Worm (Caenorhabditis elegans) whole organism, L2 larva: ENCODE measurements around the gene dsl-7.

Experiments used
- F13H6.1 ChIP-seq: sonication (generic microtip); optimal IDR thresholded peaks from 2 replicates; lab custom pipeline; 2016; ENCODE audit warnings: missing genetic modification characterization, missing compliant biosample characterization
- elt-3 ChIP-seq: sonication (generic microtip); optimal IDR thresholded peaks from 2 replicates; lab custom pipeline; 2017; ENCODE audit warnings: missing biosample characterization, missing genetic modification characterization
- lin-11 ChIP-seq: fragments of 150-350 bp; sonication (generic microtip); optimal IDR thresholded peaks from 2 replicates; lab custom pipeline; 2014; ENCODE audit warnings: missing biosample characterization, missing genetic modification characterization, inconsistent platforms, mixed read lengths
- mab-5 ChIP-seq: fragments of 150-350 bp; optimal IDR thresholded peaks from 2 replicates; lab custom pipeline; 2014; ENCODE audit warnings: missing biosample characterization, missing genetic modification characterization
- skn-1 ChIP-seq: sonication (generic microtip); optimal IDR thresholded peaks from 2 replicates; lab custom pipeline; 2017; ENCODE audit warnings: missing biosample characterization, missing genetic modification characterization
- unc-39 ChIP-seq: fragments of 150-350 bp; optimal IDR thresholded peaks from 2 replicates; lab custom pipeline; 2014; ENCODE audit warnings: missing biosample characterization, missing genetic modification characterization
- unc-55 ChIP-seq: fragments of 150-350 bp; sonication (generic microtip); optimal IDR thresholded peaks from 3 replicates; lab custom pipeline; 2014; ENCODE audit warnings: missing biosample characterization, missing genetic modification reagents, missing genetic modification characterization

ce11 chrV:13008825-13009224 lies 15.9 kb downstream of the dsl-7 start, which contains the start of gene F15B9.10:
- TF ChIP-seq elt-3 (tag; lab: Kevin White, UChicago) (no peak), unc-39 (tag; lab: Kevin White, UChicago) (no peak), mab-5 (no peak), F13H6.1 (tag; lab: Kevin White, UChicago) (no peak), skn-1 (no peak), unc-55 (GFP tag; lab: Kevin White, UChicago) (no peak), lin-11 (tag; lab: Kevin White, UChicago) (no peak)
